Worm (Caenorhabditis elegans): ENCODE data around the gene F59B8.1.

- no peak for TF ChIP-seq ceh-28 (tag; optimal IDR thresholded peaks at IDR 0.05)
- TF ChIP-seq ces-1 (GFP tag; optimal IDR thresholded peaks at IDR 0.05): no peak
- TF ChIP-seq ztf-11 (tag; optimal IDR thresholded peaks at IDR 0.05): no peak
- TF ChIP-seq nhr-10 (tag; optimal IDR thresholded peaks at IDR 0.05): no peak
- no peak for TF ChIP-seq saeg-2 (GFP tag; IDR thresholded peaks at IDR 0.05)
- no peak for TF ChIP-seq mdt-29 (GFP tag; IDR thresholded peaks at IDR 0.05)
- TF ChIP-seq fos-1 (tag; optimal IDR thresholded peaks at IDR 0.05): no peak
- TF ChIP-seq nhr-111 (GFP tag; optimal IDR thresholded peaks at IDR 0.05): no peak
- no peak for TF ChIP-seq mxl-3 (GFP tag; optimal IDR thresholded peaks at IDR 0.05)
- TF ChIP-seq jun-1 (tag; optimal IDR thresholded peaks at IDR 0.05): no peak
- no peak for TF ChIP-seq snpc-4 (tag; optimal IDR thresholded peaks at IDR 0.05)
These were observed 22.3 kb downstream of the F59B8.1 start, which contains the start of gene cpin-1 for ce11 chrIV:9450375-9450774.

Measured in whole organism, L4 larva.